Fruit fly (Drosophila melanogaster): ENCODE data around the gene pie.

pie gene

dm6 chr2L:10439174-10439573, 16.6 kb upstream of the pie start, which contains the start of gene Nse4 (continued):
- TF ChIP-seq cato (GFP tag; optimal IDR thresholded peaks at IDR 0.05; ENCODE audit: borderline replicate concordance) (no peak), BEAF-32 (GFP tag; optimal IDR thresholded peaks at IDR 0.05) (peak; percentile 65), CG2712 (tag; optimal IDR thresholded peaks at IDR 0.05) (peak; percentile 23), pfk (GFP tag; optimal IDR thresholded peaks at IDR 0.05) (peak; percentile 70), Dll (GFP tag; IDR thresholded peaks at IDR 0.05; ENCODE audit: partially characterized antibody) (peak; percentile 77), Dp (GFP tag; optimal IDR thresholded peaks at IDR 0.05) (peak; percentile 75), Elba2 (GFP tag; optimal IDR thresholded peaks at IDR 0.05) (no peak), Rx (GFP tag; IDR thresholded peaks at IDR 0.05) (no peak)

dm6 chr2L:10437317-10437716, 14.7 kb upstream of the pie start, which contains the start of gene STUB1:
TSS of gene STUB1 (plus strand) at chr2L:10437548.
- TF ChIP-seq CG2120 (GFP tag; optimal IDR thresholded peaks at IDR 0.05) (peak; percentile 54), pfk (GFP tag; optimal IDR thresholded peaks at IDR 0.05) (peak; percentile 50), ewg (GFP tag; optimal IDR thresholded peaks at IDR 0.05) (peak; percentile 2), gfzf (GFP tag; optimal IDR thresholded peaks at IDR 0.05) (peak; percentile 3), Max (GFP tag; optimal IDR thresholded peaks at IDR 0.05) (no peak), zf30C (GFP tag; optimal IDR thresholded peaks at IDR 0.05) (no peak), CG2129 (GFP tag; IDR thresholded peaks at IDR 0.05; ENCODE audit: partially characterized antibody) (peak; percentile 48), Hr3 (GFP tag; optimal IDR thresholded peaks at IDR 0.05) (no peak), Hsf (GFP tag; optimal IDR thresholded peaks at IDR 0.05) (no peak), vfl (GFP tag; optimal IDR thresholded peaks at IDR 0.05) (peak; percentile 25), dmrt99B (tag; optimal IDR thresholded peaks at IDR 0.05) (no peak), Gug (GFP tag; IDR thresholded peaks at IDR 0.05) (peak; percentile 57; the same call in 1 of the 4 replicates), chn (GFP tag; optimal IDR thresholded peaks at IDR 0.05) (peak; percentile 15), CG4617 (GFP tag; optimal IDR thresholded peaks at IDR 0.05; ENCODE audit: borderline replicate concordance) (peak; percentile 74), luna (GFP tag; optimal IDR thresholded peaks at IDR 0.05) (peak; percentile 3), Lpt (GFP tag; optimal IDR thresholded peaks at IDR 0.05) (no peak), Rfx (GFP tag; IDR thresholded peaks at IDR 0.05) (peak; percentile 61), CG9727 (GFP tag; optimal IDR thresholded peaks at IDR 0.05) (no peak), HLH4C (GFP tag; IDR thresholded peaks at IDR 0.05; ENCODE audit: partially characterized antibody) (peak; percentile 100), amos (GFP tag; IDR thresholded peaks at IDR 0.05; ENCODE audit: partially characterized antibody) (peak; percentile 98; the same call in 1 of the 2 replicates), her (GFP tag; optimal IDR thresholded peaks at IDR 0.05) (peak; percentile 36), Dad (GFP tag; optimal IDR thresholded peaks at IDR 0.05) (peak; percentile 8), CG15514 (GFP tag; optimal IDR thresholded peaks at IDR 0.05) (peak; percentile 67), nmo (GFP tag; optimal IDR thresholded peaks at IDR 0.05) (peak; percentile 9), ssp (GFP tag; IDR thresholded peaks at IDR 0.05) (0 out of 2 replicates have a peak, but pooled peaks have one; percentile 18), HmgD (GFP tag; optimal IDR thresholded peaks at IDR 0.05) (peak; percentile 29), Ets65A (GFP tag) (peak; percentile 25), CG1603 (tag; optimal IDR thresholded peaks at IDR 0.05) (peak; percentile 88), pzg (GFP tag; optimal IDR thresholded peaks at IDR 0.05) (peak; percentile 90), row (GFP tag; IDR thresholded peaks at IDR 0.05) (peak; percentile 77), Meics (GFP tag; optimal IDR thresholded peaks at IDR 0.05) (no peak), knrl (GFP tag; IDR thresholded peaks at IDR 0.05; ENCODE audit: partially characterized antibody) (peak; percentile 97), hb (GFP tag; IDR thresholded peaks at IDR 0.05; ENCODE audit: partially characterized antibody) (peak; percentile 99), CG13296 (GFP tag; optimal IDR thresholded peaks at IDR 0.05) (no peak), ERR (GFP tag; optimal IDR thresholded peaks at IDR 0.05) (peak; percentile 19), Myb (GFP tag; optimal IDR thresholded peaks at IDR 0.05) (peak; percentile 81), CG14014 (GFP tag; IDR thresholded peaks at IDR 0.05) (0 out of 2 replicates have a peak, but pooled peaks have one; percentile 14), zfh2 (GFP tag; optimal IDR thresholded peaks at IDR 0.05) (peak; percentile 57), danr (GFP tag; IDR thresholded peaks at IDR 0.05) (no peak), Xbp1 (GFP tag; optimal IDR thresholded peaks at IDR 0.05) (peak; percentile 16), sna (GFP tag; IDR thresholded peaks at IDR 0.05; ENCODE audit: partially characterized antibody) (peak; percentile 96)
